Worm (Caenorhabditis elegans) whole organism, late embryonic: Measurements from ENCODE around the gene npax-1.

ENCODE experiments used
- C08G9.2 ChIP-seq: sonication (generic microtip); optimal IDR thresholded peaks from 2 replicates; lab custom pipeline; 2016; ENCODE audit warnings: mild to moderate bottlenecking, missing genetic modification characterization, moderate library complexity, missing compliant biosample characterization
- C38D4.7 ChIP-seq: fragments of 200-800 bp; sonication (Bioruptor generic); optimal IDR thresholded peaks from 2 replicates; lab custom pipeline; 2018; ENCODE audit warnings: mild to moderate bottlenecking, missing genetic modification characterization, moderate library complexity, missing compliant biosample characterization
- F13H6.1 ChIP-seq: sonication (generic microtip); optimal IDR thresholded peaks from 2 replicates; lab custom pipeline; 2016; ENCODE audit warnings: missing genetic modification characterization, missing compliant biosample characterization
- Y22D7AL.16 ChIP-seq: sonication (generic microtip); optimal IDR thresholded peaks from 2 replicates; lab custom pipeline; 2016; ENCODE audit warnings: missing genetic modification characterization, missing compliant biosample characterization
- ama-1 ChIP-seq: fragments of 150-350 bp; optimal IDR thresholded peaks from 2 replicates; lab custom pipeline; 2014
- ceh-18 ChIP-seq: sonication (generic microtip); optimal IDR thresholded peaks from 2 replicates; lab custom pipeline; 2016; ENCODE audit warnings: missing genetic modification characterization, missing compliant biosample characterization
- ceh-2 ChIP-seq: sonication (generic microtip); optimal IDR thresholded peaks from 2 replicates; lab custom pipeline; 2016; ENCODE audit warnings: missing genotype, missing genetic modification characterization, missing compliant biosample characterization
- ceh-22 ChIP-seq: sonication (generic microtip); optimal IDR thresholded peaks from 2 replicates; lab custom pipeline; 2017; ENCODE audit warnings: missing biosample characterization, missing genetic modification characterization
- ceh-24 ChIP-seq: sonication (generic microtip); optimal IDR thresholded peaks from 2 replicates; lab custom pipeline; 2016; ENCODE audit warnings: mild to moderate bottlenecking, missing genetic modification characterization, missing compliant biosample characterization
- ceh-30 ChIP-seq: fragments of 150-350 bp; optimal IDR thresholded peaks from 2 replicates; lab custom pipeline; 2014; ENCODE audit warnings: missing biosample characterization, missing genetic modification characterization
- ceh-31 ChIP-seq: sonication (generic microtip); optimal IDR thresholded peaks from 2 replicates; lab custom pipeline; 2016; ENCODE audit warnings: missing genetic modification characterization, missing compliant biosample characterization
- ceh-34 ChIP-seq: sonication (generic microtip); optimal IDR thresholded peaks from 2 replicates; lab custom pipeline; 2016; ENCODE audit warnings: mild to moderate bottlenecking, missing genetic modification characterization, missing compliant biosample characterization
- ceh-9 ChIP-seq: sonication (generic microtip); optimal IDR thresholded peaks from 2 replicates; lab custom pipeline; 2016; ENCODE audit warnings: mild to moderate bottlenecking, missing genetic modification characterization, inconsistent platforms, missing compliant biosample characterization
- che-1 ChIP-seq: sonication (generic microtip); optimal IDR thresholded peaks from 2 replicates; lab custom pipeline; 2016; ENCODE audit warnings: mild to moderate bottlenecking, missing genetic modification characterization, missing compliant biosample characterization
- dmd-4 ChIP-seq: sonication (generic microtip); optimal IDR thresholded peaks from 2 replicates; lab custom pipeline; 2016; ENCODE audit warnings: borderline replicate concordance, missing genetic modification characterization, missing compliant biosample characterization
- dve-1 ChIP-seq: sonication (generic microtip); optimal IDR thresholded peaks from 2 replicates; lab custom pipeline; 2017; ENCODE audit warnings: antibody characterized with exemption, mild to moderate bottlenecking, missing genetic modification characterization, missing compliant biosample characterization
- elt-2 ChIP-seq: sonication (generic microtip); optimal IDR thresholded peaks from 2 replicates; lab custom pipeline; 2016; ENCODE audit warnings: missing genetic modification reagents, missing genetic modification characterization, missing compliant biosample characterization
- ets-4 ChIP-seq: sonication (generic microtip); optimal IDR thresholded peaks from 2 replicates; lab custom pipeline; 2016; ENCODE audit warnings: missing genetic modification characterization, missing compliant biosample characterization
- eyg-1 ChIP-seq: sonication (generic microtip); optimal IDR thresholded peaks from 2 replicates; lab custom pipeline; 2016; ENCODE audit warnings: missing genotype, missing genetic modification characterization, missing compliant biosample characterization
- fax-1 ChIP-seq: sonication (generic microtip); optimal IDR thresholded peaks from 2 replicates; lab custom pipeline; 2016; ENCODE audit warnings: missing genotype, missing genetic modification characterization, missing compliant biosample characterization
- fkh-10 ChIP-seq: fragments of 150-350 bp; optimal IDR thresholded peaks from 2 replicates; lab custom pipeline; 2014; ENCODE audit warnings: missing biosample characterization, missing genetic modification reagents, missing genetic modification characterization
- fkh-6 ChIP-seq: sonication (generic microtip); optimal IDR thresholded peaks from 2 replicates; lab custom pipeline; 2016; ENCODE audit warnings: missing genetic modification characterization, missing compliant biosample characterization
- hlh-13 ChIP-seq: fragments of 200-800 bp; sonication (Bioruptor generic); optimal IDR thresholded peaks from 2 replicates; lab custom pipeline; 2018; ENCODE audit warnings: mild to moderate bottlenecking, missing genetic modification characterization, missing compliant biosample characterization
- hlh-30 ChIP-seq: sonication (generic microtip); optimal IDR thresholded peaks from 2 replicates; lab custom pipeline; 2017; ENCODE audit warnings: antibody characterized with exemption, missing genetic modification characterization, missing compliant biosample characterization; ENCODE audit not compliant: insufficient read depth
- hlh-6 ChIP-seq: sonication (generic microtip); optimal IDR thresholded peaks from 2 replicates; lab custom pipeline; 2016; ENCODE audit warnings: missing genotype, missing genetic modification characterization, missing compliant biosample characterization
- nfya-1 ChIP-seq: sonication (generic microtip); optimal IDR thresholded peaks from 2 replicates; lab custom pipeline; 2017; ENCODE audit warnings: missing genetic modification characterization, mild to moderate bottlenecking, missing compliant biosample characterization, antibody characterized with exemption, moderate library complexity
- nhr-232 ChIP-seq: sonication (generic microtip); optimal IDR thresholded peaks from 2 replicates; lab custom pipeline; 2016; ENCODE audit warnings: missing genetic modification characterization, missing compliant biosample characterization
- npax-4 ChIP-seq: sonication (generic microtip); optimal IDR thresholded peaks from 2 replicates; lab custom pipeline; 2016; ENCODE audit warnings: missing genetic modification characterization, missing compliant biosample characterization
- odd-2 ChIP-seq: sonication (generic microtip); optimal IDR thresholded peaks from 2 replicates; lab custom pipeline; 2017; ENCODE audit warnings: antibody characterized with exemption, mild to moderate bottlenecking, missing genetic modification characterization, missing compliant biosample characterization
- pax-1 ChIP-seq: fragments of 150-350 bp; optimal IDR thresholded peaks from 2 replicates; lab custom pipeline; 2014; ENCODE audit warnings: missing biosample characterization, missing genetic modification characterization
- pha-2 ChIP-seq: sonication (generic microtip); optimal IDR thresholded peaks from 2 replicates; lab custom pipeline; 2017; ENCODE audit warnings: mild to moderate bottlenecking, missing genetic modification characterization, missing compliant biosample characterization
- pqm-1 ChIP-seq: sonication (generic microtip); optimal IDR thresholded peaks from 2 replicates; lab custom pipeline; 2016; ENCODE audit warnings: missing genetic modification characterization, missing compliant biosample characterization
- pros-1 ChIP-seq: fragments of 150-350 bp; optimal IDR thresholded peaks from 2 replicates; lab custom pipeline; 2014; ENCODE audit warnings: missing biosample characterization, missing genetic modification reagents, missing genetic modification characterization
- ref-2 ChIP-seq: sonication (generic microtip); optimal IDR thresholded peaks from 2 replicates; lab custom pipeline; 2016; ENCODE audit warnings: missing genetic modification characterization, missing compliant biosample characterization
- sdc-2 ChIP-seq: sonication (generic microtip); optimal IDR thresholded peaks from 2 replicates; lab custom pipeline; 2016; ENCODE audit warnings: missing genotype, missing genetic modification characterization, missing compliant biosample characterization
- sox-4 ChIP-seq: sonication (generic microtip); optimal IDR thresholded peaks from 2 replicates; lab custom pipeline; 2017; ENCODE audit warnings: mild to moderate bottlenecking, missing genetic modification characterization, inconsistent platforms, missing compliant biosample characterization
- syd-9 ChIP-seq: sonication (generic microtip); optimal IDR thresholded peaks from 2 replicates; lab custom pipeline; 2016; ENCODE audit warnings: mild to moderate bottlenecking, missing genetic modification characterization, moderate library complexity, missing compliant biosample characterization
- tbx-2 ChIP-seq: sonication (generic microtip); optimal IDR thresholded peaks from 2 replicates; lab custom pipeline; 2016; ENCODE audit warnings: missing genetic modification characterization, missing compliant biosample characterization
- unc-55 ChIP-seq: sonication (generic microtip); optimal IDR thresholded peaks from 2 replicates; lab custom pipeline; 2017; ENCODE audit warnings: missing biosample characterization, missing genetic modification reagents, missing genetic modification characterization
- ztf-16 ChIP-seq: sonication (generic microtip); optimal IDR thresholded peaks from 2 replicates; lab custom pipeline; 2017; ENCODE audit warnings: missing genetic modification characterization, missing compliant biosample characterization

Gene npax-1

ce11 chrII:7343668-7344067 lies 12.5 kb upstream of the npax-1 start:
- TF ChIP-seq ceh-31 (tag; lab: Kevin White, UChicago) = no peak
- no peak for TF ChIP-seq hlh-30 (tag; lab: Kevin White, UChicago)
- TF ChIP-seq pax-1 (tag; lab: Kevin White, UChicago) = no peak
- TF ChIP-seq dve-1 (tag; lab: Kevin White, UChicago) = no peak
- no peak for TF ChIP-seq pqm-1 (tag; lab: Kevin White, UChicago)
- no peak for TF ChIP-seq fkh-6 (tag; lab: Kevin White, UChicago)
- TF ChIP-seq elt-2 = no peak
- TF ChIP-seq nhr-232 (tag; lab: Kevin White, UChicago) = no peak
- TF ChIP-seq eyg-1 (tag; lab: Kevin White, UChicago) = no peak
- peak; percentile 23 for TF ChIP-seq ets-4
- TF ChIP-seq sox-4 (tag; lab: Kevin White, UChicago) = no peak
- no peak for TF ChIP-seq fkh-10
- TF ChIP-seq ama-1 (lab: Kevin White, UChicago) = no peak
- TF ChIP-seq ceh-34 (tag; lab: Kevin White, UChicago) = peak; percentile 26
- no peak for TF ChIP-seq syd-9 (tag; lab: Kevin White, UChicago)
- peak; percentile 12 for TF ChIP-seq pha-2 (tag; lab: Kevin White, UChicago)
- no peak for TF ChIP-seq che-1
- TF ChIP-seq hlh-6 (tag; lab: Kevin White, UChicago) = no peak
- no peak for TF ChIP-seq odd-2 (tag; lab: Kevin White, UChicago)
- TF ChIP-seq hlh-13 = no peak
- TF ChIP-seq tbx-2 (tag; lab: Kevin White, UChicago) = no peak
- no peak for TF ChIP-seq F13H6.1 (tag; lab: Kevin White, UChicago)
- TF ChIP-seq fax-1 (tag; lab: Kevin White, UChicago) = no peak
- TF ChIP-seq pros-1 (tag; lab: Kevin White, UChicago) = no peak
- TF ChIP-seq nfya-1 = no peak
- peak; percentile 33 for TF ChIP-seq ceh-2 (tag; lab: Kevin White, UChicago)
- TF ChIP-seq dmd-4 = no peak
- TF ChIP-seq ceh-22 (tag; lab: Kevin White, UChicago) = no peak
- no peak for TF ChIP-seq ztf-16
- TF ChIP-seq Y22D7AL.16 (tag; lab: Kevin White, UChicago) = no peak
- no peak for TF ChIP-seq unc-55
- no peak for TF ChIP-seq C38D4.7
- TF ChIP-seq ceh-24 (tag; lab: Kevin White, UChicago) = no peak
- TF ChIP-seq ceh-18 (tag; lab: Kevin White, UChicago) = no peak

ce11 chrII:7342884-7343283 lies 11.8 kb upstream of the npax-1 start:
- TF ChIP-seq hlh-13 = no peak
- TF ChIP-seq dve-1 (tag; lab: Kevin White, UChicago) = no peak
- TF ChIP-seq C08G9.2 (tag; lab: Kevin White, UChicago) = no peak
- TF ChIP-seq ceh-9 (tag; lab: Kevin White, UChicago) = no peak
- no peak for TF ChIP-seq npax-4 (tag; lab: Kevin White, UChicago)
- no peak for TF ChIP-seq fkh-10

- TF ChIP-seq ceh-30 = no peak
- TF ChIP-seq F13H6.1 (tag; lab: Kevin White, UChicago) = no peak
- no peak for TF ChIP-seq ref-2 (tag; lab: Kevin White, UChicago)
- TF ChIP-seq odd-2 (tag; lab: Kevin White, UChicago) = no peak
- TF ChIP-seq hlh-13 = no peak
- TF ChIP-seq sdc-2 (tag; lab: Kevin White, UChicago) = no peak
- no peak for TF ChIP-seq ceh-9 (tag; lab: Kevin White, UChicago)
Observed at ce11 chrII:7341572-7342303, 10.6 kb upstream of the npax-1 start.
